Worm (Caenorhabditis elegans) whole organism, L4 larva: ENCODE results near the gene BE10.4.

Source experiments
- F26F4.8 ChIP-seq: fragments of 200-800 bp; sonication (Bioruptor generic); conservative IDR thresholded peaks from 2 replicates; pipeline ENCODE4 v1.3.6; 2022; ENCODE audit warnings: missing genetic modification characterization, missing compliant biosample characterization
- F37D6.2 ChIP-seq: sonication (generic microtip); optimal IDR thresholded peaks from 2 replicates; lab custom pipeline; 2016; ENCODE audit warnings: mild to moderate bottlenecking, missing genetic modification characterization, missing compliant biosample characterization
- R02D3.7 ChIP-seq: fragments of 150-350 bp; sonication (generic microtip); optimal IDR thresholded peaks from 3 replicates; lab custom pipeline; 2014; ENCODE audit warnings: missing biosample characterization, missing genetic modification characterization
- T20F7.1 ChIP-seq: fragments of 200-800 bp; sonication (Bioruptor generic); optimal IDR thresholded peaks from 2 replicates; lab custom pipeline; 2018; ENCODE audit warnings: mild to moderate bottlenecking, missing genetic modification characterization, missing compliant biosample characterization
- Y5F2A.4 ChIP-seq: fragments of 200-800 bp; sonication (Bioruptor generic); optimal IDR thresholded peaks from 2 replicates; lab custom pipeline; 2018; ENCODE audit warnings: mild to moderate bottlenecking, missing genetic modification characterization, missing compliant biosample characterization
- ZK546.5 ChIP-seq, 2 experiments: sonication (generic microtip); optimal IDR thresholded peaks; 2 replicates each; lab custom pipeline; 2017; ENCODE audit warnings: missing biosample characterization in 2 of 2, missing genetic modification characterization in 2 of 2
- aha-1 ChIP-seq: fragments of 150-350 bp; peaks from one replicate; lab custom pipeline; 2014; ENCODE audit warnings: missing biosample characterization, missing genetic modification characterization
- arid-1 ChIP-seq: fragments of 200-800 bp; sonication (Bioruptor generic); conservative IDR thresholded peaks from 2 replicates; pipeline ENCODE4 v1.3.6; 2022; ENCODE audit warnings: missing genetic modification reagents, missing genetic modification characterization, missing compliant biosample characterization
- attf-4 ChIP-seq: sonication (generic microtip); optimal IDR thresholded peaks from 3 replicates; lab custom pipeline; 2017; ENCODE audit warnings: missing biosample characterization, missing genetic modification characterization
- ceh-20 ChIP-seq: fragments of 200-800 bp; sonication (Bioruptor generic); IDR thresholded peaks from 2 replicates; pipeline ENCODE4 v1.3.6; 2022; ENCODE audit warnings: missing genetic modification reagents, missing genetic modification characterization, missing compliant biosample characterization
- ceh-44 ChIP-seq: fragments of 200-800 bp; sonication (Bioruptor generic); IDR thresholded peaks from 2 replicates; pipeline ENCODE4 v1.3.6; 2022; ENCODE audit warnings: missing genetic modification reagents, missing genetic modification characterization, missing compliant biosample characterization
- ceh-82 ChIP-seq: sonication (generic microtip); optimal IDR thresholded peaks from 2 replicates; lab custom pipeline; 2017; ENCODE audit warnings: missing biosample characterization, missing genetic modification characterization
- cey-2 ChIP-seq: sonication (generic microtip); optimal IDR thresholded peaks from 3 replicates; lab custom pipeline; 2017; ENCODE audit warnings: missing genetic modification characterization, mild to moderate bottlenecking, missing compliant biosample characterization, antibody characterized with exemption, borderline replicate concordance; ENCODE audit not compliant: insufficient read depth
- ctbp-1 ChIP-seq: fragments of 200-800 bp; sonication (Bioruptor generic); IDR thresholded peaks from 2 replicates; pipeline ENCODE4 v1.3.6; 2022; ENCODE audit warnings: missing genetic modification reagents, missing genetic modification characterization, missing compliant biosample characterization
- dmd-6 ChIP-seq: fragments of 200-800 bp; sonication (Bioruptor generic); IDR thresholded peaks from 2 replicates; pipeline ENCODE4 v1.3.6; 2022; ENCODE audit warnings: missing genetic modification reagents, missing genetic modification characterization, missing compliant biosample characterization
- dmd-9 ChIP-seq: fragments of 200-800 bp; sonication (Bioruptor generic); IDR thresholded peaks from 2 replicates; pipeline ENCODE4 v1.3.6; 2022; ENCODE audit warnings: missing genetic modification reagents, missing genetic modification characterization, missing compliant biosample characterization
- dpl-1 ChIP-seq: fragments of 150-350 bp; optimal IDR thresholded peaks from 2 replicates; lab custom pipeline; 2014; ENCODE audit warnings: missing biosample characterization, missing genetic modification reagents, missing genetic modification characterization
- duxl-1 ChIP-seq: sonication (generic microtip); optimal IDR thresholded peaks from 2 replicates; lab custom pipeline; 2016; ENCODE audit warnings: mild to moderate bottlenecking, missing genetic modification characterization, moderate library complexity, missing compliant biosample characterization; ENCODE audit not compliant: poor library complexity
- dve-1 ChIP-seq: sonication (generic microtip); optimal IDR thresholded peaks from 2 replicates; lab custom pipeline; 2017; ENCODE audit warnings: antibody characterized with exemption, mild to moderate bottlenecking, missing genetic modification characterization, missing compliant biosample characterization; ENCODE audit not compliant: insufficient read depth
- egl-27 ChIP-seq: sonication (generic microtip); optimal IDR thresholded peaks from 3 replicates; lab custom pipeline; 2017; ENCODE audit warnings: missing biosample characterization, missing genetic modification reagents, missing genetic modification characterization
- fkh-10 ChIP-seq: fragments of 150-350 bp; optimal IDR thresholded peaks from 2 replicates; lab custom pipeline; 2014; ENCODE audit warnings: missing biosample characterization, missing genetic modification reagents, missing genetic modification characterization
- fos-1 ChIP-seq: fragments of 150-350 bp; optimal IDR thresholded peaks from 2 replicates; lab custom pipeline; 2014; ENCODE audit warnings: missing biosample characterization, missing genetic modification characterization
- gei-8 ChIP-seq: fragments of 200-800 bp; sonication (Bioruptor generic); optimal IDR thresholded peaks from 2 replicates; lab custom pipeline; 2018; ENCODE audit warnings: mild to moderate bottlenecking, missing genetic modification characterization, missing compliant biosample characterization
- hif-1 ChIP-seq, 2 experiments: sonication (generic microtip); optimal IDR thresholded peaks; 2 replicates each; lab custom pipeline; 2016 to 2017; ENCODE audit warnings: missing compliant biosample characterization in 2 of 2, missing genetic modification characterization in 2 of 2, missing genetic modification reagents in 2 of 2, missing genotype in 2 of 2, mild to moderate bottlenecking in 1 of 2
- hlh-11 ChIP-seq: fragments of 200-800 bp; sonication (Bioruptor generic); optimal IDR thresholded peaks from 2 replicates; lab custom pipeline; 2018; ENCODE audit warnings: mild to moderate bottlenecking, missing genetic modification characterization, missing compliant biosample characterization
- hlh-30 ChIP-seq: sonication (generic microtip); optimal IDR thresholded peaks from 2 replicates; lab custom pipeline; 2017; ENCODE audit warnings: antibody characterized with exemption, mild to moderate bottlenecking, missing genetic modification characterization, missing compliant biosample characterization; ENCODE audit not compliant: insufficient read depth
- hmg-1.1 ChIP-seq: fragments of 200-800 bp; sonication (Bioruptor generic); IDR thresholded peaks from 2 replicates; pipeline ENCODE4 v1.3.6; 2022; ENCODE audit warnings: missing genetic modification reagents, missing genetic modification characterization, missing compliant biosample characterization
- jun-1 ChIP-seq: fragments of 150-350 bp; optimal IDR thresholded peaks from 2 replicates; lab custom pipeline; 2014; ENCODE audit warnings: missing biosample characterization, missing genetic modification reagents, missing genetic modification characterization
- lin-1 ChIP-seq: fragments of 200-800 bp; sonication (Bioruptor generic); IDR thresholded peaks from 2 replicates; pipeline ENCODE4 v1.3.6; 2022; ENCODE audit warnings: missing genetic modification reagents, missing genetic modification characterization, missing compliant biosample characterization
- lin-13 ChIP-seq: fragments of 150-350 bp; optimal IDR thresholded peaks from 2 replicates; lab custom pipeline; 2014; ENCODE audit warnings: missing biosample characterization, missing genetic modification reagents, missing genetic modification characterization
- lin-29 ChIP-seq: fragments of 200-800 bp; sonication (Bioruptor generic); IDR thresholded peaks from 2 replicates; pipeline ENCODE4 v1.3.6; 2022; ENCODE audit warnings: missing genetic modification reagents, missing genetic modification characterization, missing compliant biosample characterization
- lin-39 ChIP-seq: fragments of 150-350 bp; optimal IDR thresholded peaks from 2 replicates; lab custom pipeline; 2014; ENCODE audit warnings: missing biosample characterization, missing genetic modification reagents, missing genetic modification characterization
- lir-3 ChIP-seq: sonication (generic microtip); optimal IDR thresholded peaks from 2 replicates; lab custom pipeline; 2016; ENCODE audit warnings: mild to moderate bottlenecking, missing genetic modification characterization, missing compliant biosample characterization
- lsy-2 ChIP-seq, 2 experiments: fragments of 150-350 bp in 1 of 2; sonication (generic microtip) in 1 of 2; optimal IDR thresholded peaks; 2 replicates each; lab custom pipeline; 2014 to 2017; ENCODE audit warnings: missing biosample characterization in 2 of 2, missing genetic modification characterization in 2 of 2
- madf-5 ChIP-seq, 2 experiments: fragments of 200-800 bp; sonication (Bioruptor generic); IDR thresholded peaks; 2 replicates each; pipeline ENCODE4 v1.3.6; 2022; ENCODE audit warnings: missing compliant biosample characterization in 2 of 2, missing genetic modification characterization in 2 of 2
- mdl-1 ChIP-seq, 2 experiments: fragments of 150-350 bp in 1 of 2; sonication (generic microtip) in 1 of 2; optimal IDR thresholded peaks; 2 replicates each; lab custom pipeline; 2014 to 2017; ENCODE audit warnings: missing biosample characterization in 2 of 2, missing genetic modification characterization in 2 of 2
- mdt-29 ChIP-seq: fragments of 200-800 bp; sonication (Bioruptor generic); IDR thresholded peaks from 2 replicates; pipeline ENCODE4 v1.3.6; 2022; ENCODE audit warnings: missing genetic modification reagents, missing genetic modification characterization, missing compliant biosample characterization
- mep-1 ChIP-seq: fragments of 150-350 bp; sonication (generic microtip); optimal IDR thresholded peaks from 3 replicates; lab custom pipeline; 2014; ENCODE audit warnings: missing biosample characterization, missing genetic modification characterization
- nhr-11 ChIP-seq: fragments of 150-350 bp; optimal IDR thresholded peaks from 2 replicates; lab custom pipeline; 2014; ENCODE audit warnings: missing biosample characterization, missing genetic modification characterization
- nhr-237 ChIP-seq: sonication (generic microtip); optimal IDR thresholded peaks from 2 replicates; lab custom pipeline; 2017; ENCODE audit warnings: missing biosample characterization, missing genetic modification characterization
- nhr-28 ChIP-seq: fragments of 150-350 bp; optimal IDR thresholded peaks from 2 replicates; lab custom pipeline; 2014; ENCODE audit warnings: missing biosample characterization, missing genetic modification characterization
- nhr-42 ChIP-seq: fragments of 200-800 bp; sonication (Bioruptor generic); IDR thresholded peaks from 2 replicates; pipeline ENCODE4 v1.3.6; 2022; ENCODE audit warnings: missing genetic modification characterization, missing compliant biosample characterization
- nhr-48 ChIP-seq: sonication (generic microtip); optimal IDR thresholded peaks from 2 replicates; lab custom pipeline; 2016; ENCODE audit warnings: mild to moderate bottlenecking, missing genetic modification characterization, missing compliant biosample characterization
- nhr-6 ChIP-seq: fragments of 150-350 bp; optimal IDR thresholded peaks from 2 replicates; lab custom pipeline; 2014; ENCODE audit warnings: missing biosample characterization, missing genetic modification characterization
- saeg-2 ChIP-seq: fragments of 200-800 bp; sonication (Bioruptor generic); IDR thresholded peaks from 2 replicates; pipeline ENCODE4 v1.3.6; 2022; ENCODE audit warnings: missing genetic modification reagents, missing genetic modification characterization, missing compliant biosample characterization
- snpc-4 ChIP-seq: fragments of 150-350 bp; optimal IDR thresholded peaks from 2 replicates; lab custom pipeline; 2014; ENCODE audit warnings: missing biosample characterization, missing genetic modification characterization
- tag-97 ChIP-seq: fragments of 200-800 bp; sonication (Bioruptor generic); IDR thresholded peaks from 2 replicates; pipeline ENCODE4 v1.3.6; 2022; ENCODE audit warnings: missing genetic modification characterization, missing compliant biosample characterization
- tra-1 ChIP-seq: fragments of 200-800 bp; sonication (Bioruptor generic); IDR thresholded peaks from 2 replicates; pipeline ENCODE4 v1.3.6; 2022; ENCODE audit warnings: missing genetic modification reagents, missing genetic modification characterization, missing compliant biosample characterization
- zag-1 ChIP-seq: fragments of 150-350 bp; optimal IDR thresholded peaks from 2 replicates; lab custom pipeline; 2014; ENCODE audit warnings: missing biosample characterization, missing genetic modification characterization
- zfp-2 ChIP-seq: sonication (generic microtip); optimal IDR thresholded peaks from 2 replicates; lab custom pipeline; 2016; ENCODE audit warnings: mild to moderate bottlenecking, missing genetic modification characterization, missing compliant biosample characterization

Gene BE10.4

ce11 chrIII:12841328-12841727, 28.0 kb downstream of the BE10.4 start (continued):
- no peak for TF ChIP-seq madf-5 (GFP tag; IDR thresholded peaks at IDR 0.05; lab: Robert Waterston, UW)
- peak; percentile 27 for TF ChIP-seq T20F7.1 (GFP tag; lab: Kevin White, UChicago)
- peak; percentile 83 for TF ChIP-seq nhr-48
- TF ChIP-seq ctbp-1 = peak; percentile 67; the same call in 1 of the 2 replicates
- no peak for TF ChIP-seq gei-8 (GFP tag; lab: Kevin White, UChicago)

- TF ChIP-seq ceh-82 (no peak), dve-1 (tag; lab: Kevin White, UChicago) (peak; percentile 81), dpl-1 (GFP tag; lab: Kevin White, UChicago) (no peak), nhr-48 (peak; percentile 50), lin-39 (tag; lab: Kevin White, UChicago) (no peak), tag-97 (GFP tag; lab: Robert Waterston, UW) (no peak), nhr-6 (tag; lab: Kevin White, UChicago) (no peak), hlh-30 (tag; lab: Kevin White, UChicago) (peak; percentile 75), lin-13 (GFP tag; lab: Kevin White, UChicago) (no peak), cey-2 (tag; lab: Kevin White, UChicago) (peak; percentile 61), Y5F2A.4 (GFP tag; lab: Kevin White, UChicago) (no peak), F37D6.2 (tag; lab: Kevin White, UChicago) (no peak), tra-1 (GFP tag; lab: Robert Waterston, UW) (peak; percentile 65; the same call in 1 of the 2 replicates), nhr-28 (tag; lab: Kevin White, UChicago) (peak; percentile 49), zfp-2 (no peak), hif-1 (tag; optimal IDR thresholded peaks at IDR 0.05; lab: Kevin White, UChicago) (peak in 1 of 2 experiments; percentile 9), hmg-1.1 (no peak), aha-1 (tag; lab: Kevin White, UChicago) (no peak), duxl-1 (no peak), jun-1 (tag; lab: Kevin White, UChicago) (no peak), hlh-11 (tag; lab: Kevin White, UChicago) (peak; percentile 75), mdl-1 (tag; optimal IDR thresholded peaks at IDR 0.05; lab: Kevin White, UChicago) (peak; percentile 48 to 82), lsy-2 (tag; optimal IDR thresholded peaks at IDR 0.05; lab: Kevin White, UChicago) (peak in 1 of 2 experiments; percentile 48), ceh-44 (GFP tag; lab: Robert Waterston, UW) (no peak), mep-1 (tag; lab: Kevin White, UChicago) (peak; percentile 19), fkh-10 (GFP tag; lab: Kevin White, UChicago) (no peak), ZK546.5 (tag; optimal IDR thresholded peaks at IDR 0.05; lab: Kevin White, UChicago) (no peak), dmd-6 (GFP tag; lab: Robert Waterston, UW) (peak; percentile 69), nhr-42 (no peak), ceh-20 (GFP tag; lab: Robert Waterston, UW) (0 out of 2 replicates have a peak, but pooled peaks have one; percentile 44), fos-1 (tag; lab: Kevin White, UChicago) (no peak), R02D3.7 (tag; lab: Kevin White, UChicago) (no peak)
These were observed 29.6 kb downstream of the BE10.4 start for ce11 chrIII:12842858-12843257.

- no peak for TF ChIP-seq hlh-30 (tag; lab: Kevin White, UChicago)
- TF ChIP-seq zag-1 (tag; lab: Kevin White, UChicago) = no peak
- TF ChIP-seq nhr-237 (tag; lab: Kevin White, UChicago) = no peak
- no peak for TF ChIP-seq F26F4.8
- no peak for TF ChIP-seq mdt-29 (GFP tag; lab: Robert Waterston, UW)
- TF ChIP-seq egl-27 (tag; lab: Kevin White, UChicago) = no peak
- no peak for TF ChIP-seq lsy-2 (tag; optimal IDR thresholded peaks at IDR 0.05; lab: Kevin White, UChicago)
- TF ChIP-seq saeg-2 (GFP tag; lab: Robert Waterston, UW) = no peak
- no peak for TF ChIP-seq snpc-4
- TF ChIP-seq hlh-11 (tag; lab: Kevin White, UChicago) = peak; percentile 51
- no peak for TF ChIP-seq lir-3 (tag; lab: Kevin White, UChicago)
- no peak for TF ChIP-seq attf-4 (tag; lab: Kevin White, UChicago)
- no peak for TF ChIP-seq dmd-9
- no peak for TF ChIP-seq nhr-11 (tag; lab: Kevin White, UChicago)
- no peak for TF ChIP-seq arid-1 (GFP tag; lab: Robert Waterston, UW)
- no peak for TF ChIP-seq lin-29 (GFP tag; lab: Robert Waterston, UW)
- no peak for TF ChIP-seq lin-1
These were observed 34.3 kb downstream of the BE10.4 start for ce11 chrIII:12847623-12848022.
